Fruit fly (Drosophila melanogaster) whole organism, larva: Measurements from ENCODE around the gene Cyp303a1.
A peak's percentile ranks its signal among the peaks of the same experiment; 100 is the strongest.

Source experiments
- noc ChIP-seq: fragments of 200-800 bp; sonication (Bioruptor generic); optimal IDR thresholded peaks from 3 replicates; lab custom pipeline; 2019; ENCODE audit warnings: missing biosample characterization, mild to moderate bottlenecking, missing genetic modification characterization, moderate library complexity

Gene Cyp303a1

DNA sequence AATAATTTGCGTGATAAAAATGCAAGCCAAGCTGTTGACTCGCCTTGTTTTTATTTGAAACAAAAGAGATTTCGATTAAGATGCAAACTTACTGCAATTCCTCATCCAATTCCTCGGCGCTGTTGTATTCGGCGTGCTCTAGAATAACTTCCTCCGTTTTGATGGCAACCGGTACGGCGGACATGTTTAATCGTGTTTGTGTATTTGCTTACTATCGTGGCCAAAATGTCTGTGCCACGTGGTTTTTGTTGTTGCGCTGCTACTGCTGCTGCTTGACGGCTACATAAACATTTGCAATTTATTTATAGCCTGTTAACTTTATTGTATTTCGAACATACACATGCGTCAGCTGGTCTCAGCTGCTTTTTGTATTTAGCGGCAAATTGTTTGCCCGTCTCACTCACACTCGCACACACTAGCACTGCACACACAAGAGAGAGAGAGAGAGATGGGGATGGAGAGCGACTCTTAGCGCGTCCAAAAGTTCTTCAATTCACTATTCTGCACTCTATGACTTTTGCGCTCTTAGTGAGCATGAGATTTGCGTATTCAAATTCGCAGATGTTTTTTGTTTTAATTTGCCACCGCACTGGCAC, 6.9 kb upstream of the Cyp303a1 start:
- TF ChIP-seq noc (tag; lab: Kevin White, UChicago), result no peak

DNA sequence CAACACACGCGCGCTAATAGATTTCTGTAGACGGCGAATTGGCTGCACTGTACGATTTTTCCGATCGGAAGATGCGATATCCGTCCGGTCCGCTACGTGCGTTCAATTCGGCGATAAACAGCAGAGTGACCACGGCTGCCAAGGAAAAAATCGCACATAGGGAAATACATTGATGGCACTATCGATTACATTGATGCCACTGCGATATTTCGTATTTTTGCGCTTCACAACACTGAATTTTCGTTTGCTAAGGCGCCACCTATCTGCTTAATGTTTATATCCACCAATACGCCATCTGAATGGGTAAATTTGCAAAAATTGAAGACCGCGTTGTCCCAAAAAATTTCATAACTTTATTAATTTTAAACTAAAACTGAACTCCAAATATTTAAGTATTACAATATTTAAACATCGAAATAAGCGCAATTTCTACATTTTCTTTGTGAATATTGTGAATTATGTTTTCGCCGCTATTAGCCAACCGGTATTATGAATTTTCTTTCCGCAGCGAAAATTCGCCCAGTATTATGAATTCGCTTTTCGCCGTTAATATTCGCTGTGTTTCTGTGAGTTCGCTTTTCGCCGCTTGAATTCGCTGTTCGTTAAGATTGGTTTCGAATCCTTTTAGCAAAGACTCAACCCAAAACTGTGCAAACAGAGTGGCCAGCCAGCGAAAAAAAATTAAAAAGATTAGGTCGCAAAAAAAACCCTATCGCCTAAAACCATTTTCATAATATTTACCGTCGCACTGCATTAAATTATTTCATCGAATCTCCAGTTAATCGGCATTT, 6.2 kb upstream of the Cyp303a1 start, which contains the start of the genes crp and pkaap:
crp (minus strand) TSS at position 129 of the 791 bp plus-strand sequence.
pkaap (plus strand) TSS at position 689 of the 791 bp plus-strand sequence.
- TF ChIP-seq noc (tag; lab: Kevin White, UChicago), result no peak

dm6 chr2L:16288393-16288731, 5.6 kb upstream of the Cyp303a1 start:
- no peak for TF ChIP-seq noc (tag; lab: Kevin White, UChicago)

DNA sequence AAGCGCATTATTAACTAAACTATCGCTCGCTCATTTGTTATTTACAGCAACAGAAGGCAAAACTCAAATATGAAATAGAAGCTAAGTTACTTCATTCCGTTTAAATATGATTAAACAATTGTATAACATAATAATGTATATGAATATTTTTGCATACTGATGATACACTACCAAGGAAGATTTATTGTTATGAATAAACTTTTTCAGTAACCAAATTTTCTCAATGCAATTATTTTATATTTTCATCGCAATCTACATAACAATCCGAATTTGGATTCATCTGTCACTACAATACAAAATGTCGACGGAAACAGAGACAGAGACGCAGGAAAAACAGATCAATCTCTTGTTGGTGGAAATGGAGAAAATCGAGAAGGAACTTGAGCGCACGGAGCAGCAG, 3.0 kb upstream of the Cyp303a1 start, which contains the start of gene CG17329:
CG17329 (plus strand) TSS at position 301 of the 400 bp plus-strand sequence.
- no peak for TF ChIP-seq noc (tag; lab: Kevin White, UChicago)

- no peak for TF ChIP-seq noc (tag; lab: Kevin White, UChicago)
These were observed 945 bp upstream of the Cyp303a1 start, which contains the start of gene CG13258 for dm6 chr2L:16292975-16293501. CG13258 (minus strand) TSS chr2L:16293025.

DNA sequence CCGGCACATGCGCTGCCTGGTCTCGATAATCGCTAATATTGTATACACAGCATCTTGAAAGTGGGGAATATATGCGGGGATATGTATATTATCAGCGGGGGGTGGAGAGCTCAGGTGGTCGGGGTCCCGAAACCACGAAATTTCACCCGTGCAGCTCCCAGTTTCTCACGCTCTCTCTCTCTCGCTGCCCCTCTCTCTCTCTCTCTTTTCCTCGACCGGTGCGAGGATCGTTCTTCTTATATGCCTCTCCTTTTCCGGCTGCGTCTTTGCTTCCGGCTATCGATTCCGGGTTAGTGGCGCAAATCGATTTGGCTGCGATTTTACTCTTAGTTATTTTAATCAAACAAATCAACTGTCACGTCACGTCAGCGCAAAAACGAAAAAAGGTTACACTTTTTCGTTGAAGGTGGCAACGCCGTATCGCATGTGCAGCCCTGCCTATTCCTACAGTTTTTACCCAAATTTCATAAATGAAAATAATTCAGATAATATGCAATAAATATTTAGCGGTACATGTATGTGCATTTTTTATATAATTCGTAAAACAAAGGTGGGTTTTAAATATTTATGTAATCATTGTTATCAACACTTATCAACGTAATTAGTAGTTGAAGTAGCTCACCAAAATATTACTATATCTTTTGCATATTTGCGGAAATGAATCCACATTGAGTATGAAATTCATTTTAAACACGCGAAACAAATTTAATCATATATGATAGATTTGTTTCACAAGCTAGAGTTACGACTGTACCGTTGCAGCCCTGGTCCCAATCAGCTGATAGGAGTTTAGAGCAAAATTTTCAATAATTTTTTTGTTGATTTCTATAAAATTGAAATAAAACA, 5.7 kb downstream of the Cyp303a1 start, which contains the start of the genes heix and CG17328:
heix (minus strand) TSS at position 393 of the 846 bp plus-strand sequence.
CG17328 (plus strand) TSS at position 478 of the 846 bp plus-strand sequence.
- no peak for TF ChIP-seq noc (tag; lab: Kevin White, UChicago)

DNA sequence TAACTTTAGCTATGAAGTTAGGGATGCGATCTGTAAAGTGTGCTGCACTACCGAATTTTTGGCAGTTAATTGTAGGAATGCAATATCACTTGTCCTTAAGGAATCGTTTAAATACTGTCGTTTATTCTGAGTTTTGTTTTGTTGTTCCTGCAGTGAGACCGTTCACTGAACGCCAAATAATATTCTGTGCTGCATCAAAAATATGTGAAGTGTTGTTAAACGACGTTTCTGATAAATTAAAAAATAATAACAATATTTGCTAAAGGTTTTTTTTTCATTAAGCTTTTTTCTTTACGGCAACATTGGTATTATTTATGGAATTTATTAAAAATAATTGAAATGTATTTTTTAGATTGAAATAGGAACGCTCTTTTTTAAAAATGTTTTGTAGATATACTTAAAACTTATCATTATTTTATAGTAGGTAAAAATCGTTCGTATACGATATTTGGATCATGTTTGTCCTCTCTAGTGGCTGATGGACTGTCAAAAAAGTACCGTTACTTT, 8.8 kb downstream of the Cyp303a1 start, which contains the start of gene GMF:
GMF (minus strand) TSS at position 182 of the 507 bp plus-strand sequence.
- TF ChIP-seq noc (tag; lab: Kevin White, UChicago), result peak; percentile 44

dm6 chr2L:16307026-16307703, 13.2 kb downstream of the Cyp303a1 start, which contains the start of the genes CG5861 and Syx5:
CG5861 (minus strand) TSS chr2L:16307298.
Syx5 (plus strand) TSS chr2L:16307346.
- peak; percentile 74 for TF ChIP-seq noc (tag; lab: Kevin White, UChicago)

- TF ChIP-seq noc (tag; lab: Kevin White, UChicago), result no peak
These were observed 16.7 kb downstream of the Cyp303a1 start, which contains the start of the genes cni and fzy for dm6 chr2L:16310648-16311047. cni (minus strand) TSS chr2L:16310726. fzy (plus strand) TSS chr2L:16310956.

DNA sequence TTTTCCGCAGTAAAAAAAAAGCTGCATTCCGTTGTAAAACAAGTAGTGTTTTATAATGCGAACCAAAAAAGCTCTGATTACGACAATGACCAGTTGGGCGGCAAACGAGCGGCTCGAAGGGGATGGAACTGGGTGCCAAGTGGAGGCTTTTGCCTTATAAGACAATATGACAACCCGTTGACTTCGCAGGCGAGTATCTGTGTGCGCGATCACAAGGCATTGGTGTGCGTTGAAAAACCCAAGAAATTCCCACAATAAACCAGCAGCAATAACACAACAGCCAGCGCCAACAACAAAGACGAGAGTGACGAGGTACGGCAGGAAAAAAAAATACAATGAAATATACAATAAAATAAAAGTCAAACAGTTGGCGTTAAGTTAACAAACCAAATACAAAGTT, 21.0 kb downstream of the Cyp303a1 start:
- peak; percentile 6 for TF ChIP-seq noc (tag; lab: Kevin White, UChicago)

DNA sequence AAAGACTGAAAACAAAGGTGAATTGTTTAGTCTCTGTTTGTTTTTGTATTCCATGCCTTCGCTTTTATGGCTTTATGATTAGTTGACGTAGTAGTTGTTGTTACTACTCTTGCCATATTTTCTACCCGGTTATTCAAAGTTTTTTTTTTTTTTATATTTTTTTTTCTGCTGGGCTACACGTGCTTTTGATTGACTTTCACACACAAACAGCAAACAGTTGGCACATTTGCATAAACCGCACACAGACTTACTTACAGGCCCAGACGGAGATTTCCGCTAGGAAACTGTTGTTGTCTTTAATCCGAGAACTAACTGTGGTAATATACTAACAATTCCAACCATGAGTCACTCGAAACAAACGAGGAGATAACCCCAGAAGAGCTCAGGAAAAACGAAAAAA, 21.9 kb downstream of the Cyp303a1 start:
- TF ChIP-seq noc (tag; lab: Kevin White, UChicago), result no peak

- no peak for TF ChIP-seq noc (tag; lab: Kevin White, UChicago)
These were observed 22.4 kb downstream of the Cyp303a1 start for dm6 chr2L:16316410-16316809.

- TF ChIP-seq noc (tag; lab: Kevin White, UChicago), result no peak
These were observed 23.1 kb downstream of the Cyp303a1 start for dm6 chr2L:16317131-16317530.
